Worm (Caenorhabditis elegans) whole organism, young adult: ENCODE results near the gene noca-1.

Experiments used
- B0261.1 ChIP-seq: sonication (generic microtip); optimal IDR thresholded peaks from 2 replicates; lab custom pipeline; 2016; ENCODE audit warnings: mild to moderate bottlenecking, missing genetic modification characterization, moderate library complexity, missing compliant biosample characterization
- B0336.3 ChIP-seq: fragments of 200-800 bp; sonication (Bioruptor generic); IDR thresholded peaks from 2 replicates; pipeline ENCODE4 v1.3.6; 2022; ENCODE audit warnings: missing genetic modification characterization, missing compliant biosample characterization
- F33H1.4 ChIP-seq: fragments of 200-800 bp; sonication (Bioruptor generic); IDR thresholded peaks from 2 replicates; pipeline ENCODE4 v1.3.6; 2022; ENCODE audit warnings: missing genetic modification reagents, missing genetic modification characterization, missing compliant biosample characterization
- F39B2.1 ChIP-seq: fragments of 200-800 bp; sonication (Bioruptor generic); IDR thresholded peaks from 2 replicates; pipeline ENCODE4 v1.3.6; 2022; ENCODE audit warnings: missing genetic modification reagents, missing genetic modification characterization, missing compliant biosample characterization
- F49E8.2 ChIP-seq: sonication (generic microtip); optimal IDR thresholded peaks from 3 replicates; lab custom pipeline; 2017; ENCODE audit warnings: missing genetic modification characterization, mild to moderate bottlenecking, missing compliant biosample characterization, antibody characterized with exemption, moderate library complexity; ENCODE audit not compliant: insufficient read depth
- F57C9.4 ChIP-seq: sonication (generic microtip); optimal IDR thresholded peaks from 2 replicates; lab custom pipeline; 2017; ENCODE audit warnings: mild to moderate bottlenecking, missing genetic modification characterization, missing compliant biosample characterization
- K12H6.12 ChIP-seq: fragments of 200-800 bp; sonication (Bioruptor generic); optimal IDR thresholded peaks from 2 replicates; lab custom pipeline; 2018; ENCODE audit warnings: mild to moderate bottlenecking, missing genetic modification characterization, missing compliant biosample characterization
- T07F8.4 ChIP-seq: sonication (generic microtip); optimal IDR thresholded peaks from 2 replicates; lab custom pipeline; 2016; ENCODE audit warnings: mild to moderate bottlenecking, missing genetic modification characterization, moderate library complexity, missing compliant biosample characterization
- T26A5.8 ChIP-seq: sonication (generic microtip); optimal IDR thresholded peaks from 2 replicates; lab custom pipeline; 2016; ENCODE audit warnings: missing genetic modification characterization, missing compliant biosample characterization
- Y53F4B.3 ChIP-seq: fragments of 200-800 bp; sonication (Bioruptor generic); IDR thresholded peaks from 2 replicates; pipeline ENCODE4 v1.3.6; 2022; ENCODE audit warnings: missing genetic modification reagents, missing genetic modification characterization, missing compliant biosample characterization
- Y67H2A.10 ChIP-seq: fragments of 200-800 bp; sonication (Bioruptor generic); conservative IDR thresholded peaks from 2 replicates; pipeline ENCODE4 v1.3.6; 2022; ENCODE audit warnings: missing genetic modification reagents, missing genetic modification characterization, missing compliant biosample characterization
- aptf-3 ChIP-seq: fragments of 200-800 bp; sonication (Bioruptor generic); IDR thresholded peaks from 2 replicates; pipeline ENCODE4 v1.3.6; 2022; ENCODE audit warnings: missing genetic modification characterization, missing compliant biosample characterization
- attf-3 ChIP-seq: fragments of 200-800 bp; sonication (Bioruptor generic); conservative IDR thresholded peaks from 2 replicates; pipeline ENCODE4 v1.3.6; 2022; ENCODE audit warnings: missing genetic modification reagents, missing genetic modification characterization, missing compliant biosample characterization
- attf-6 ChIP-seq: fragments of 200-800 bp; sonication (Bioruptor generic); IDR thresholded peaks from 2 replicates; pipeline ENCODE4 v1.3.6; 2022; ENCODE audit warnings: missing genetic modification reagents, missing genetic modification characterization, missing compliant biosample characterization
- ccch-3 ChIP-seq: fragments of 200-800 bp; sonication (Bioruptor generic); optimal IDR thresholded peaks from 2 replicates; lab custom pipeline; 2018; ENCODE audit warnings: mild to moderate bottlenecking, missing genetic modification characterization, missing compliant biosample characterization
- ceh-27 ChIP-seq: fragments of 200-800 bp; sonication (Bioruptor generic); optimal IDR thresholded peaks from 2 replicates; lab custom pipeline; 2018; ENCODE audit warnings: mild to moderate bottlenecking, missing genetic modification characterization, moderate library complexity, missing compliant biosample characterization
- ceh-91 ChIP-seq: fragments of 200-800 bp; sonication (Bioruptor generic); IDR thresholded peaks from 2 replicates; pipeline ENCODE4 v1.3.6; 2022; ENCODE audit warnings: missing genetic modification reagents, missing genetic modification characterization, missing compliant biosample characterization
- chd-7 ChIP-seq: sonication (generic microtip); optimal IDR thresholded peaks from 2 replicates; lab custom pipeline; 2016; ENCODE audit warnings: mild to moderate bottlenecking, missing genetic modification characterization, moderate library complexity, missing compliant biosample characterization
- die-1 ChIP-seq: sonication (generic microtip); optimal IDR thresholded peaks from 2 replicates; lab custom pipeline; 2016; ENCODE audit warnings: missing genotype, mild to moderate bottlenecking, missing genetic modification characterization, missing compliant biosample characterization
- dpff-1 ChIP-seq: sonication (generic microtip); optimal IDR thresholded peaks from 2 replicates; lab custom pipeline; 2017; ENCODE audit warnings: mild to moderate bottlenecking, missing genetic modification characterization, missing compliant biosample characterization
- efl-1 ChIP-seq: fragments of 150-350 bp; optimal IDR thresholded peaks from 2 replicates; lab custom pipeline; 2014; ENCODE audit warnings: missing biosample characterization, missing genetic modification reagents, missing genetic modification characterization
- egrh-3 ChIP-seq: fragments of 200-800 bp; sonication (Bioruptor generic); IDR thresholded peaks from 2 replicates; pipeline ENCODE4 v1.3.6; 2022; ENCODE audit warnings: missing genetic modification reagents, missing genetic modification characterization, missing compliant biosample characterization
- gei-17 ChIP-seq: fragments of 200-800 bp; sonication (Bioruptor generic); optimal IDR thresholded peaks from 2 replicates; lab custom pipeline; 2018; ENCODE audit warnings: mild to moderate bottlenecking, missing genetic modification characterization, missing compliant biosample characterization
- him-1 ChIP-seq: sonication (generic microtip); optimal IDR thresholded peaks from 2 replicates; lab custom pipeline; 2016; ENCODE audit warnings: missing genotype, missing genetic modification reagents, missing genetic modification characterization, missing compliant biosample characterization
- hmg-20 ChIP-seq: fragments of 200-800 bp; sonication (Bioruptor generic); IDR thresholded peaks from 2 replicates; pipeline ENCODE4 v1.3.6; 2022; ENCODE audit warnings: missing genetic modification reagents, missing genetic modification characterization, missing compliant biosample characterization
- let-526 ChIP-seq: fragments of 200-800 bp; sonication (Bioruptor generic); IDR thresholded peaks from 2 replicates; pipeline ENCODE4 v1.3.6; 2022; ENCODE audit warnings: missing genetic modification reagents, missing genetic modification characterization, missing compliant biosample characterization
- lsl-1 ChIP-seq: fragments of 200-800 bp; sonication (Bioruptor generic); optimal IDR thresholded peaks from 2 replicates; lab custom pipeline; 2018; ENCODE audit warnings: mild to moderate bottlenecking, missing genetic modification characterization, moderate library complexity, missing compliant biosample characterization
- lsy-27 ChIP-seq: sonication (generic microtip); optimal IDR thresholded peaks from 2 replicates; lab custom pipeline; 2017; ENCODE audit warnings: missing genetic modification characterization, mild to moderate bottlenecking, missing compliant biosample characterization, antibody characterized with exemption, missing genotype, borderline replicate concordance; ENCODE audit not compliant: insufficient read depth
- madf-10 ChIP-seq: sonication (generic microtip); optimal IDR thresholded peaks from 2 replicates; lab custom pipeline; 2016; ENCODE audit warnings: mild to moderate bottlenecking, missing genetic modification characterization, missing compliant biosample characterization
- madf-3 ChIP-seq: fragments of 200-800 bp; sonication (Bioruptor generic); IDR thresholded peaks from 2 replicates; pipeline ENCODE4 v1.3.6; 2022; ENCODE audit warnings: missing genetic modification reagents, missing genetic modification characterization, missing compliant biosample characterization
- madf-6 ChIP-seq: fragments of 200-800 bp; sonication (Bioruptor generic); IDR thresholded peaks from 2 replicates; pipeline ENCODE4 v1.3.6; 2022; ENCODE audit warnings: missing genetic modification reagents, missing genetic modification characterization, missing compliant biosample characterization
- madf-8 ChIP-seq: fragments of 200-800 bp; sonication (Bioruptor generic); conservative IDR thresholded peaks from 2 replicates; pipeline ENCODE4 v1.3.6; 2022; ENCODE audit warnings: missing genetic modification reagents, missing genetic modification characterization, missing compliant biosample characterization
- nfya-2 ChIP-seq: fragments of 200-800 bp; sonication (Bioruptor generic); IDR thresholded peaks from 2 replicates; pipeline ENCODE4 v1.3.6; 2022; ENCODE audit warnings: missing genetic modification reagents, missing genetic modification characterization, missing compliant biosample characterization
- nhr-27 ChIP-seq: fragments of 200-800 bp; sonication (Bioruptor generic); optimal IDR thresholded peaks from 2 replicates; lab custom pipeline; 2018; ENCODE audit warnings: mild to moderate bottlenecking, missing genetic modification characterization, moderate library complexity, missing compliant biosample characterization
- nhr-90 ChIP-seq: sonication (generic microtip); optimal IDR thresholded peaks from 2 replicates; lab custom pipeline; 2016; ENCODE audit warnings: missing genotype, mild to moderate bottlenecking, missing genetic modification characterization, missing compliant biosample characterization
- pbrm-1 ChIP-seq: fragments of 200-800 bp; sonication (Bioruptor generic); IDR thresholded peaks from 2 replicates; pipeline ENCODE4 v1.3.6; 2022; ENCODE audit warnings: missing genetic modification reagents, missing genetic modification characterization, missing compliant biosample characterization
- pha-4 ChIP-seq: fragments of 150-350 bp; sonication (generic microtip); optimal IDR thresholded peaks from 2 replicates; lab custom pipeline; 2014; ENCODE audit warnings: missing biosample characterization, missing genetic modification reagents, missing genetic modification characterization
- rec-8 ChIP-seq, 2 experiments: sonication (generic microtip); optimal IDR thresholded peaks; 2 replicates each; lab custom pipeline; 2016; ENCODE audit warnings: mild to moderate bottlenecking in 2 of 2, missing genetic modification characterization in 2 of 2, missing genetic modification reagents in 2 of 2, missing genotype in 2 of 2, missing biosample characterization in 1 of 2, missing compliant biosample characterization in 1 of 2, moderate library complexity in 1 of 2
- repo-1 ChIP-seq: sonication (generic microtip); optimal IDR thresholded peaks from 2 replicates; lab custom pipeline; 2017; ENCODE audit warnings: mild to moderate bottlenecking, missing genetic modification characterization, missing compliant biosample characterization
- snpc-1.1 ChIP-seq: sonication (generic microtip); optimal IDR thresholded peaks from 2 replicates; lab custom pipeline; 2017; ENCODE audit warnings: missing genetic modification characterization, mild to moderate bottlenecking, missing compliant biosample characterization, antibody characterized with exemption, moderate library complexity, missing genotype, missing genetic modification reagents; ENCODE audit not compliant: insufficient read depth
- unc-62 ChIP-seq: fragments of 150-350 bp; optimal IDR thresholded peaks from 2 replicates; lab custom pipeline; 2014; ENCODE audit warnings: missing biosample characterization, missing genetic modification reagents, missing genetic modification characterization
- xnd-1 ChIP-seq: sonication (generic microtip); optimal IDR thresholded peaks from 2 replicates; lab custom pipeline; 2016; ENCODE audit warnings: missing genotype, missing genetic modification reagents, missing genetic modification characterization, missing compliant biosample characterization
- ztf-25 ChIP-seq: fragments of 200-800 bp; sonication (Bioruptor generic); IDR thresholded peaks from 2 replicates; pipeline ENCODE4 v1.3.6; 2022; ENCODE audit warnings: missing genetic modification reagents, missing genetic modification characterization, missing compliant biosample characterization
- ztf-6 ChIP-seq: fragments of 200-800 bp; sonication (Bioruptor generic); IDR thresholded peaks from 2 replicates; pipeline ENCODE4 v1.3.6; 2022; ENCODE audit warnings: missing genetic modification reagents, missing genetic modification characterization, missing compliant biosample characterization

noca-1 gene

ce11 chrV:13184137-13184536 is 31.4 kb downstream of the noca-1 start, which contains the start of gene T09E8.4:
Gene T09E8.4 (minus strand): TSS chrV:13184237.
- no peak for TF ChIP-seq ztf-25
- no peak for TF ChIP-seq snpc-1.1 (tag; lab: Kevin White, UChicago)
- no peak for TF ChIP-seq madf-10
- no peak for TF ChIP-seq madf-3
- TF ChIP-seq Y53F4B.3 (GFP tag; lab: Robert Waterston, UW): no peak

ce11 chrV:13185384-13185783 is 32.7 kb downstream of the noca-1 start, which contains the start of gene sri-6:
Gene sri-6 (plus strand): TSS chrV:13185684.
- no peak for TF ChIP-seq die-1 (tag; lab: Kevin White, UChicago)
- no peak for TF ChIP-seq madf-10
- no peak for TF ChIP-seq aptf-3 (GFP tag; lab: Robert Waterston, UW)
- TF ChIP-seq ceh-27 (GFP tag; lab: Kevin White, UChicago): no peak
- TF ChIP-seq chd-7 (tag; lab: Kevin White, UChicago): no peak
- no peak for TF ChIP-seq F57C9.4 (tag; lab: Kevin White, UChicago)
- no peak for TF ChIP-seq B0336.3 (GFP tag; lab: Robert Waterston, UW)
- TF ChIP-seq gei-17: no peak
- no peak for TF ChIP-seq attf-3 (GFP tag; lab: Robert Waterston, UW)
- TF ChIP-seq let-526 (GFP tag; lab: Robert Waterston, UW): no peak
- no peak for TF ChIP-seq T26A5.8 (tag; lab: Kevin White, UChicago)
- TF ChIP-seq unc-62: no peak
- no peak for TF ChIP-seq pha-4 (tag; lab: Kevin White, UChicago)
- TF ChIP-seq lsy-27 (tag; lab: Kevin White, UChicago): no peak
- no peak for TF ChIP-seq pbrm-1 (GFP tag; lab: Robert Waterston, UW)
- no peak for TF ChIP-seq nhr-27 (tag; lab: Kevin White, UChicago)
- no peak for TF ChIP-seq ztf-25

- TF ChIP-seq xnd-1 (peak; percentile 86), efl-1 (peak; percentile 77), madf-8 (GFP tag; lab: Robert Waterston, UW) (peak; percentile 95), attf-3 (GFP tag; lab: Robert Waterston, UW) (0 out of 2 replicates have a peak, but pooled peaks have one; percentile 35), madf-6 (GFP tag; lab: Robert Waterston, UW) (peak; percentile 93), B0261.1 (no peak), K12H6.12 (tag; lab: Kevin White, UChicago) (no peak), him-1 (tag; lab: Kevin White, UChicago) (peak; percentile 6), ccch-3 (no peak), F49E8.2 (tag; lab: Kevin White, UChicago) (peak; percentile 36), lsl-1 (GFP tag; lab: Kevin White, UChicago) (peak; percentile 88), ceh-91 (GFP tag; lab: Robert Waterston, UW) (0 out of 2 replicates have a peak, but pooled peaks have one; percentile 20), F33H1.4 (peak; percentile 86), hmg-20 (GFP tag; lab: Robert Waterston, UW) (no peak)
These were observed 40.8 kb downstream of the noca-1 start, which contains the start of gene sun-1 for ce11 chrV:13193488-13194042. Gene sun-1 (minus strand): TSS chrV:13193538.

- no peak for TF ChIP-seq B0261.1
- TF ChIP-seq attf-6 (GFP tag; lab: Robert Waterston, UW): no peak
- no peak for TF ChIP-seq dpff-1
- no peak for TF ChIP-seq attf-3 (GFP tag; lab: Robert Waterston, UW)
- no peak for TF ChIP-seq nfya-2
- TF ChIP-seq ztf-6 (GFP tag; lab: Robert Waterston, UW): no peak
- no peak for TF ChIP-seq rec-8 (tag; optimal IDR thresholded peaks at IDR 0.05; lab: Kevin White, UChicago)
- no peak for TF ChIP-seq efl-1
- TF ChIP-seq Y67H2A.10 (GFP tag; lab: Robert Waterston, UW): no peak
- TF ChIP-seq madf-6 (GFP tag; lab: Robert Waterston, UW): no peak
- no peak for TF ChIP-seq nhr-90
- TF ChIP-seq T07F8.4: no peak
- TF ChIP-seq egrh-3 (GFP tag; lab: Robert Waterston, UW): no peak
- TF ChIP-seq F39B2.1 (GFP tag; lab: Robert Waterston, UW): no peak
- no peak for TF ChIP-seq repo-1 (tag; lab: Kevin White, UChicago)
These were observed 42.8 kb downstream of the noca-1 start, which contains the start of gene F57B1.1 for ce11 chrV:13195548-13195947. Gene F57B1.1 (minus strand): TSS chrV:13195648.
